Fruit fly (Drosophila melanogaster) whole organism, wandering third instar larva: ENCODE data around the gene CG3558.

Experiments used
- Abd-B ChIP-seq: fragments of >200 bp; optimal IDR thresholded peaks from 2 replicates; lab custom pipeline; 2017; ENCODE audit warnings: missing biosample characterization, missing genetic modification characterization
- CG32264 ChIP-seq: fragments of 200-800 bp; sonication (Bioruptor generic); optimal IDR thresholded peaks from 2 replicates; lab custom pipeline; 2016; ENCODE audit warnings: missing biosample characterization, missing genetic modification characterization
- CG9705 ChIP-seq: fragments of 200-800 bp; sonication (Bioruptor generic); optimal IDR thresholded peaks from 2 replicates; lab custom pipeline; 2018; ENCODE audit warnings: missing biosample characterization, mild to moderate bottlenecking, missing genetic modification characterization
- CrebA ChIP-seq: fragments of 200-800 bp; sonication (Bioruptor generic); optimal IDR thresholded peaks from 2 replicates; lab custom pipeline; 2016; ENCODE audit warnings: missing biosample characterization, mild to moderate bottlenecking, missing genetic modification characterization, borderline replicate concordance
- Dfd ChIP-seq: fragments of >200 bp; optimal IDR thresholded peaks from 2 replicates; lab custom pipeline; 2017; ENCODE audit warnings: missing biosample characterization, missing genetic modification characterization
- Dif ChIP-seq: fragments of 200-275, 200-300 bp; sonication (Bioruptor generic); optimal IDR thresholded peaks from 2 replicates; lab custom pipeline; 2018; ENCODE audit warnings: missing biosample characterization, missing genetic modification characterization; ENCODE audit not compliant: partially characterized antibody
- GATAd ChIP-seq: sonication (Bioruptor generic); optimal IDR thresholded peaks from 2 replicates; lab custom pipeline; 2016; ENCODE audit warnings: missing biosample characterization, missing genetic modification characterization
- HLH106 ChIP-seq: fragments of 200-800 bp; optimal IDR thresholded peaks from 3 replicates; lab custom pipeline; 2019; ENCODE audit warnings: missing biosample characterization, mild to moderate bottlenecking, missing genetic modification characterization, moderate library complexity
- Hnf4 ChIP-seq: fragments of 200-800 bp; sonication (Bioruptor generic); optimal IDR thresholded peaks from 2 replicates; lab custom pipeline; 2016; ENCODE audit warnings: missing biosample characterization, mild to moderate bottlenecking, missing genetic modification characterization
- Hr78 ChIP-seq: fragments of >200 bp; optimal IDR thresholded peaks from 2 replicates; lab custom pipeline; 2017; ENCODE audit warnings: missing biosample characterization, missing genetic modification characterization
- Hr83 ChIP-seq: fragments of 200-300 bp; sonication (Bioruptor generic); optimal IDR thresholded peaks from 2 replicates; lab custom pipeline; 2016; ENCODE audit warnings: missing biosample characterization, mild to moderate bottlenecking, missing genetic modification characterization, moderate library complexity; ENCODE audit not compliant: poor library complexity, severe bottlenecking
- Jra ChIP-seq: sonication (Bioruptor generic); optimal IDR thresholded peaks from 2 replicates; lab custom pipeline; 2016; ENCODE audit warnings: missing biosample characterization, missing genetic modification characterization
- Myc ChIP-seq: fragments of >200 bp; optimal IDR thresholded peaks from 2 replicates; lab custom pipeline; 2017
- N ChIP-seq: fragments of >200 bp; optimal IDR thresholded peaks from 2 replicates; lab custom pipeline; 2018; ENCODE audit warnings: missing biosample characterization, missing external identifiers, missing genetic modification characterization
- OdsH ChIP-seq: fragments of 200-800 bp; sonication (Bioruptor generic); optimal IDR thresholded peaks from 2 replicates; lab custom pipeline; 2016; ENCODE audit warnings: missing biosample characterization, mild to moderate bottlenecking, missing genetic modification characterization
- Rel ChIP-seq, 2 experiments: fragments of 200-800 bp; sonication (Bioruptor generic) in 1 of 2; optimal IDR thresholded peaks; 2 replicates in 1 of 2; 3 replicates in 1 of 2; lab custom pipeline; 2016 to 2019; ENCODE audit warnings: mild to moderate bottlenecking in 2 of 2, missing biosample characterization in 2 of 2, missing genetic modification characterization in 2 of 2, moderate library complexity in 1 of 2
- Sp1 ChIP-seq: fragments of 200-800 bp; sonication (Bioruptor generic); optimal IDR thresholded peaks from 3 replicates; lab custom pipeline; 2019; ENCODE audit warnings: missing biosample characterization, mild to moderate bottlenecking, missing genetic modification characterization, moderate library complexity
- Vsx2 ChIP-seq: fragments of 200-300, 225-300 bp; sonication (Bioruptor generic); optimal IDR thresholded peaks from 2 replicates; lab custom pipeline; 2018; ENCODE audit warnings: missing biosample characterization, missing genetic modification characterization; ENCODE audit not compliant: partially characterized antibody
- br ChIP-seq: fragments of 200-800 bp; sonication (Bioruptor generic); optimal IDR thresholded peaks from 2 replicates; lab custom pipeline; 2016; ENCODE audit warnings: missing biosample characterization, missing genetic modification characterization
- brk ChIP-seq: fragments of 200-800 bp; sonication (Bioruptor generic); optimal IDR thresholded peaks from 2 replicates; lab custom pipeline; 2016; ENCODE audit warnings: missing biosample characterization, mild to moderate bottlenecking, missing genetic modification characterization
- dl ChIP-seq, 2 experiments: fragments of 175-275, 200-275 bp in 1 of 2; fragments of 200-275 bp in 1 of 2; sonication (Bioruptor generic); optimal IDR thresholded peaks; lab custom pipeline; 2018; ENCODE audit warnings: mild to moderate bottlenecking in 2 of 2, missing biosample characterization in 2 of 2, missing genetic modification characterization in 2 of 2, moderate library complexity in 2 of 2; ENCODE audit not compliant: partially characterized antibody in 2 of 2, insufficient read depth in 1 of 2
- dmrt93B ChIP-seq: fragments of 200-800 bp; sonication (Bioruptor generic); optimal IDR thresholded peaks from 2 replicates; lab custom pipeline; 2018; ENCODE audit warnings: missing biosample characterization, mild to moderate bottlenecking, missing genetic modification characterization
- ey ChIP-seq: fragments of 200-800 bp; sonication (Bioruptor generic); optimal IDR thresholded peaks from 2 replicates; lab custom pipeline; 2016; ENCODE audit warnings: missing biosample characterization, missing genetic modification characterization
- foxo ChIP-seq, 2 experiments: fragments of 200-800 bp; sonication (Bioruptor generic); optimal IDR thresholded peaks; 2 replicates in 1 of 2; 3 replicates in 1 of 2; lab custom pipeline; 2016 to 2017; ENCODE audit warnings: missing biosample characterization in 2 of 2, missing genetic modification characterization in 2 of 2
- fru ChIP-seq: fragments of 200-800 bp; sonication (Bioruptor generic); optimal IDR thresholded peaks from 3 replicates; lab custom pipeline; 2016; ENCODE audit warnings: missing biosample characterization, mild to moderate bottlenecking, missing genetic modification characterization
- h ChIP-seq: fragments of 200-800 bp; sonication (Bioruptor generic); optimal IDR thresholded peaks from 3 replicates; lab custom pipeline; 2016; ENCODE audit warnings: missing biosample characterization, mild to moderate bottlenecking, missing genetic modification characterization
- jim ChIP-seq: fragments of 175-275, 200-325 bp; sonication (Bioruptor generic); optimal IDR thresholded peaks from 2 replicates; lab custom pipeline; 2016; ENCODE audit warnings: missing biosample characterization, mild to moderate bottlenecking, missing genetic modification characterization
- lola ChIP-seq: fragments of >200 bp; optimal IDR thresholded peaks from 2 replicates; lab custom pipeline; 2017; ENCODE audit warnings: missing biosample characterization, missing genetic modification characterization
- pan ChIP-seq: fragments of >200 bp; optimal IDR thresholded peaks from 2 replicates; lab custom pipeline; 2017
- psq ChIP-seq: fragments of 200-800 bp; sonication (Bioruptor generic); optimal IDR thresholded peaks from 3 replicates; lab custom pipeline; 2017; ENCODE audit warnings: missing biosample characterization, mild to moderate bottlenecking, missing genetic modification characterization, moderate library complexity
- rgr ChIP-seq: fragments of 200-800 bp; sonication (Bioruptor generic); optimal IDR thresholded peaks from 3 replicates; lab custom pipeline; 2016; ENCODE audit warnings: missing biosample characterization, mild to moderate bottlenecking, missing genetic modification characterization
- sage ChIP-seq: fragments of 200-800 bp; sonication (Bioruptor generic); optimal IDR thresholded peaks from 2 replicates; lab custom pipeline; 2016; ENCODE audit warnings: missing biosample characterization, mild to moderate bottlenecking, missing genetic modification characterization
- sv ChIP-seq: fragments of 200-800 bp; sonication (Bioruptor generic); optimal IDR thresholded peaks from 3 replicates; lab custom pipeline; 2016; ENCODE audit warnings: missing biosample characterization, missing genetic modification characterization
- tai ChIP-seq: sonication (Bioruptor generic); optimal IDR thresholded peaks from 2 replicates; lab custom pipeline; 2016; ENCODE audit warnings: missing biosample characterization, missing genetic modification characterization
- usp ChIP-seq: fragments of >200 bp; optimal IDR thresholded peaks from 2 replicates; lab custom pipeline; 2017; ENCODE audit warnings: missing biosample characterization, missing genetic modification characterization
- woc ChIP-seq: sonication (Bioruptor generic); optimal IDR thresholded peaks from 2 replicates; lab custom pipeline; 2016; ENCODE audit warnings: missing biosample characterization, mild to moderate bottlenecking, missing genetic modification characterization

Gene CG3558

dm6 chr2L:3001953-3002352, 9.3 kb downstream of the CG3558 start:
- TF ChIP-seq Hr83 (GFP tag; lab: Kevin White, UChicago) (no peak), Jra (GFP tag; lab: Kevin White, UChicago) (no peak), fru (no peak), CG32264 (GFP tag; lab: Kevin White, UChicago) (no peak), br (GFP tag; lab: Kevin White, UChicago) (no peak), Dfd (GFP tag; lab: Kevin White, UChicago) (no peak), jim (GFP tag; lab: Kevin White, UChicago) (no peak), dmrt93B (no peak), foxo (GFP tag; optimal IDR thresholded peaks at IDR 0.05; lab: Kevin White, UChicago) (no peak), N (GFP tag; lab: Kevin White, UChicago) (no peak), CG9705 (GFP tag; lab: Kevin White, UChicago) (no peak), HLH106 (tag; lab: Kevin White, UChicago) (no peak), Myc (lab: Kevin White, UChicago) (no peak)

dm6 chr2L:3003399-3003798, 10.7 kb downstream of the CG3558 start:
- TF ChIP-seq Hnf4, result no peak
- no peak for TF ChIP-seq OdsH (GFP tag; lab: Kevin White, UChicago)
- TF ChIP-seq CrebA (GFP tag; lab: Kevin White, UChicago), result no peak
- no peak for TF ChIP-seq psq (GFP tag; lab: Kevin White, UChicago)
- no peak for TF ChIP-seq Dfd (GFP tag; lab: Kevin White, UChicago)
- no peak for TF ChIP-seq Myc (lab: Kevin White, UChicago)
- no peak for TF ChIP-seq sage (GFP tag; lab: Kevin White, UChicago)
- TF ChIP-seq foxo (GFP tag; optimal IDR thresholded peaks at IDR 0.05; lab: Kevin White, UChicago), result no peak
- no peak for TF ChIP-seq brk
- TF ChIP-seq pan (lab: Kevin White, UChicago), result no peak
- TF ChIP-seq Abd-B, result no peak
- no peak for TF ChIP-seq lola
- TF ChIP-seq dl (GFP tag; optimal IDR thresholded peaks at IDR 0.05; lab: Kevin White, UChicago; ENCODE audit: insufficient read depth in 1 of 2, partially characterized antibody in 2 of 2), result no peak
- no peak for TF ChIP-seq N (GFP tag; lab: Kevin White, UChicago)
- TF ChIP-seq sv (GFP tag; lab: Kevin White, UChicago), result no peak
- TF ChIP-seq GATAd, result no peak

- TF ChIP-seq Myc (lab: Kevin White, UChicago), result no peak
- no peak for TF ChIP-seq Jra (GFP tag; lab: Kevin White, UChicago)
- no peak for TF ChIP-seq jim (GFP tag; lab: Kevin White, UChicago)
- peak; percentile 10 for TF ChIP-seq woc (GFP tag; lab: Kevin White, UChicago)
- TF ChIP-seq br (GFP tag; lab: Kevin White, UChicago), result peak; percentile 63
- TF ChIP-seq OdsH (GFP tag; lab: Kevin White, UChicago), result peak; percentile 2
- peak; percentile 62 for TF ChIP-seq fru
- peak; percentile 36 for TF ChIP-seq Sp1 (GFP tag; lab: Kevin White, UChicago)
- TF ChIP-seq CG32264 (GFP tag; lab: Kevin White, UChicago), result no peak
- TF ChIP-seq sv (GFP tag; lab: Kevin White, UChicago), result no peak
- peak; percentile 31 for TF ChIP-seq rgr (GFP tag; lab: Kevin White, UChicago)
- no peak for TF ChIP-seq Abd-B
- TF ChIP-seq Hnf4, result peak; percentile 21
- TF ChIP-seq Hr83 (GFP tag; lab: Kevin White, UChicago), result no peak
- TF ChIP-seq Dif (GFP tag; lab: Kevin White, UChicago), result no peak
- peak; percentile 37 for TF ChIP-seq h (GFP tag; lab: Kevin White, UChicago)
- peak; percentile 22 for TF ChIP-seq ey (GFP tag; lab: Kevin White, UChicago)
- TF ChIP-seq foxo (GFP tag; optimal IDR thresholded peaks at IDR 0.05; lab: Kevin White, UChicago), result peak in 1 of 2 experiments; percentile 64
- TF ChIP-seq brk, result no peak
- no peak for TF ChIP-seq sage (GFP tag; lab: Kevin White, UChicago)
- TF ChIP-seq psq (GFP tag; lab: Kevin White, UChicago), result peak; percentile 31
- no peak for TF ChIP-seq CG9705 (GFP tag; lab: Kevin White, UChicago)
- no peak for TF ChIP-seq GATAd
- TF ChIP-seq HLH106 (tag; lab: Kevin White, UChicago), result peak; percentile 47
- TF ChIP-seq Vsx2 (GFP tag; lab: Kevin White, UChicago), result no peak
These were observed 11.9 kb downstream of the CG3558 start for dm6 chr2L:3004601-3005000.

dm6 chr2L:3005483-3005882, 12.8 kb downstream of the CG3558 start:
- TF ChIP-seq CG32264 (GFP tag; lab: Kevin White, UChicago), result no peak
- TF ChIP-seq Hr83 (GFP tag; lab: Kevin White, UChicago), result no peak
- no peak for TF ChIP-seq N (GFP tag; lab: Kevin White, UChicago)
- TF ChIP-seq sage (GFP tag; lab: Kevin White, UChicago), result no peak
- TF ChIP-seq foxo (GFP tag; optimal IDR thresholded peaks at IDR 0.05; lab: Kevin White, UChicago), result no peak
- no peak for TF ChIP-seq Hnf4
- TF ChIP-seq HLH106 (tag; lab: Kevin White, UChicago), result no peak
- TF ChIP-seq Hr78, result no peak
- TF ChIP-seq h (GFP tag; lab: Kevin White, UChicago), result no peak
- TF ChIP-seq usp (GFP tag; lab: Kevin White, UChicago), result no peak
- no peak for TF ChIP-seq Rel (GFP tag; optimal IDR thresholded peaks at IDR 0.05; lab: Kevin White, UChicago)
- no peak for TF ChIP-seq Rel (tag; optimal IDR thresholded peaks at IDR 0.05; lab: Kevin White, UChicago)
- TF ChIP-seq br (GFP tag; lab: Kevin White, UChicago), result no peak
- no peak for TF ChIP-seq tai (GFP tag; lab: Kevin White, UChicago)
- no peak for TF ChIP-seq OdsH (GFP tag; lab: Kevin White, UChicago)
- TF ChIP-seq Vsx2 (GFP tag; lab: Kevin White, UChicago), result no peak
- TF ChIP-seq lola, result no peak
- TF ChIP-seq GATAd, result no peak
- TF ChIP-seq ey (GFP tag; lab: Kevin White, UChicago), result no peak
